Worm (Caenorhabditis elegans) whole organism, L2 larva: Measurements from ENCODE around the gene F44E5.1.

Source experiments
- C34F6.9 ChIP-seq: fragments of 150-350 bp; optimal IDR thresholded peaks from 2 replicates; lab custom pipeline; 2014; ENCODE audit warnings: missing biosample characterization, missing genetic modification characterization
- F13H6.1 ChIP-seq: sonication (generic microtip); optimal IDR thresholded peaks from 2 replicates; lab custom pipeline; 2016; ENCODE audit warnings: missing genetic modification characterization, missing compliant biosample characterization
- R02D3.7 ChIP-seq: fragments of 150-350 bp; optimal IDR thresholded peaks from 2 replicates; lab custom pipeline; 2014; ENCODE audit warnings: missing biosample characterization, missing genetic modification characterization
- ZK546.5 ChIP-seq: sonication (generic microtip); optimal IDR thresholded peaks from 2 replicates; lab custom pipeline; 2017; ENCODE audit warnings: missing biosample characterization, missing genetic modification characterization
- alr-1 ChIP-seq: fragments of 150-350 bp; optimal IDR thresholded peaks from 2 replicates; lab custom pipeline; 2014; ENCODE audit warnings: missing biosample characterization, missing genetic modification characterization
- ama-1 ChIP-seq: fragments of 150-350 bp; optimal IDR thresholded peaks from 2 replicates; lab custom pipeline; 2018; ENCODE audit warnings: inconsistent platforms
- blmp-1 ChIP-seq: sonication (generic microtip); optimal IDR thresholded peaks from 2 replicates; lab custom pipeline; 2017; ENCODE audit warnings: missing genetic modification characterization, mild to moderate bottlenecking, missing compliant biosample characterization, antibody characterized with exemption, moderate library complexity; ENCODE audit not compliant: insufficient read depth
- crh-2 ChIP-seq: sonication (generic microtip); optimal IDR thresholded peaks from 2 replicates; lab custom pipeline; 2017; ENCODE audit warnings: missing biosample characterization, missing genetic modification characterization
- dmd-4 ChIP-seq: sonication (generic microtip); optimal IDR thresholded peaks from 2 replicates; lab custom pipeline; 2017; ENCODE audit warnings: missing biosample characterization, missing genetic modification characterization
- elt-3 ChIP-seq: sonication (generic microtip); optimal IDR thresholded peaks from 2 replicates; lab custom pipeline; 2017; ENCODE audit warnings: missing biosample characterization, missing genetic modification characterization
- fos-1 ChIP-seq: fragments of 150-350 bp; optimal IDR thresholded peaks from 2 replicates; lab custom pipeline; 2014; ENCODE audit warnings: missing biosample characterization, missing genetic modification characterization
- gmeb-1 ChIP-seq: fragments of 150-350 bp; optimal IDR thresholded peaks from 2 replicates; lab custom pipeline; 2014; ENCODE audit warnings: missing biosample characterization, missing genetic modification characterization
- lin-13 ChIP-seq: fragments of 150-350 bp; optimal IDR thresholded peaks from 2 replicates; lab custom pipeline; 2014; ENCODE audit warnings: missing biosample characterization, missing genetic modification reagents, missing genetic modification characterization
- lin-39 ChIP-seq: fragments of 150-350 bp; optimal IDR thresholded peaks from 2 replicates; lab custom pipeline; 2014; ENCODE audit warnings: missing biosample characterization, missing genetic modification reagents, missing genetic modification characterization
- lsy-2 ChIP-seq, 2 experiments: fragments of 150-350 bp in 1 of 2; sonication (generic microtip) in 1 of 2; optimal IDR thresholded peaks; 2 replicates each; lab custom pipeline; 2014 to 2017; ENCODE audit warnings: missing biosample characterization in 2 of 2, missing genetic modification characterization in 2 of 2
- mbf-1 ChIP-seq: sonication (generic microtip); optimal IDR thresholded peaks from 2 replicates; lab custom pipeline; 2017; ENCODE audit warnings: missing biosample characterization, missing genetic modification characterization
- mdl-1 ChIP-seq, 2 experiments: fragments of 150-350 bp in 1 of 2; sonication (generic microtip) in 1 of 2; optimal IDR thresholded peaks; 2 replicates each; lab custom pipeline; 2017; ENCODE audit warnings: missing biosample characterization in 2 of 2, missing genetic modification characterization in 2 of 2
- nhr-12 ChIP-seq: fragments of 150-350 bp; optimal IDR thresholded peaks from 2 replicates; lab custom pipeline; 2014; ENCODE audit warnings: missing biosample characterization, missing genetic modification characterization
- nhr-129 ChIP-seq: fragments of 150-350 bp; optimal IDR thresholded peaks from 2 replicates; lab custom pipeline; 2014; ENCODE audit warnings: missing biosample characterization, missing genetic modification characterization
- nhr-21 ChIP-seq: fragments of 150-350 bp; optimal IDR thresholded peaks from 2 replicates; lab custom pipeline; 2014; ENCODE audit warnings: missing biosample characterization, missing genetic modification characterization
- nhr-23 ChIP-seq: fragments of 150-350 bp; optimal IDR thresholded peaks from 2 replicates; lab custom pipeline; 2014; ENCODE audit warnings: missing biosample characterization, missing genetic modification reagents, missing genetic modification characterization
- nhr-237 ChIP-seq: fragments of 150-350 bp; optimal IDR thresholded peaks from 2 replicates; lab custom pipeline; 2014; ENCODE audit warnings: missing biosample characterization, missing genetic modification characterization
- nhr-25 ChIP-seq: fragments of 150-350 bp; sonication (generic microtip); optimal IDR thresholded peaks from 3 replicates; lab custom pipeline; 2014; ENCODE audit warnings: missing biosample characterization, missing genetic modification characterization
- nhr-6 ChIP-seq: fragments of 150-350 bp; optimal IDR thresholded peaks from 2 replicates; lab custom pipeline; 2014; ENCODE audit warnings: missing biosample characterization, missing genetic modification characterization
- nhr-77 ChIP-seq: fragments of 150-350 bp; optimal IDR thresholded peaks from 2 replicates; lab custom pipeline; 2014; ENCODE audit warnings: missing biosample characterization, missing genetic modification characterization
- sem-4 ChIP-seq: fragments of 150-350 bp; optimal IDR thresholded peaks from 2 replicates; lab custom pipeline; 2014; ENCODE audit warnings: missing biosample characterization, missing genetic modification reagents, missing genetic modification characterization
- skn-1 ChIP-seq: sonication (generic microtip); optimal IDR thresholded peaks from 2 replicates; lab custom pipeline; 2017; ENCODE audit warnings: missing biosample characterization, missing genetic modification characterization
- sma-3 ChIP-seq: sonication (generic microtip); optimal IDR thresholded peaks from 2 replicates; lab custom pipeline; 2016; ENCODE audit warnings: missing genetic modification reagents, missing genetic modification characterization, missing compliant biosample characterization
- sma-9 ChIP-seq, 2 experiments: fragments of 150-350 bp in 1 of 2; sonication (generic microtip) in 1 of 2; optimal IDR thresholded peaks; 2 replicates each; lab custom pipeline; 2014 to 2016; ENCODE audit warnings: missing genetic modification characterization in 2 of 2, mild to moderate bottlenecking in 1 of 2, missing biosample characterization in 1 of 2, missing compliant biosample characterization in 1 of 2, missing genetic modification reagents in 1 of 2, moderate library complexity in 1 of 2
- unc-55 ChIP-seq: fragments of 150-350 bp; sonication (generic microtip); optimal IDR thresholded peaks from 3 replicates; lab custom pipeline; 2014; ENCODE audit warnings: missing biosample characterization, missing genetic modification reagents, missing genetic modification characterization
- unc-62 ChIP-seq: fragments of 150-350 bp; optimal IDR thresholded peaks from 2 replicates; lab custom pipeline; 2014; ENCODE audit warnings: missing biosample characterization, missing genetic modification reagents, missing genetic modification characterization
- zag-1 ChIP-seq: fragments of 150-350 bp; optimal IDR thresholded peaks from 2 replicates; lab custom pipeline; 2014; ENCODE audit warnings: missing biosample characterization, missing genetic modification characterization
- ztf-11 ChIP-seq: sonication (generic microtip); optimal IDR thresholded peaks from 2 replicates; lab custom pipeline; 2017; ENCODE audit warnings: missing biosample characterization, missing genetic modification characterization
- ztf-4 ChIP-seq: fragments of 150-350 bp; optimal IDR thresholded peaks from 2 replicates; lab custom pipeline; 2014; ENCODE audit warnings: missing biosample characterization, missing genetic modification characterization

F44E5.1 gene

ce11 chrII:11746782-11747288, 27.5 kb downstream of the F44E5.1 start (continued):
- TF ChIP-seq nhr-6 (tag; lab: Kevin White, UChicago) (no peak), nhr-21 (tag; lab: Kevin White, UChicago) (peak; percentile 15), unc-55 (GFP tag; lab: Kevin White, UChicago) (peak; percentile 59), sma-3 (GFP tag; lab: Kevin White, UChicago) (no peak), fos-1 (peak; percentile 14)

- TF ChIP-seq unc-55 (GFP tag; lab: Kevin White, UChicago), result no peak
- TF ChIP-seq skn-1 (tag; lab: Kevin White, UChicago), result no peak
- TF ChIP-seq dmd-4 (tag; lab: Kevin White, UChicago), result no peak
- TF ChIP-seq nhr-12, result no peak
- no peak for TF ChIP-seq nhr-77
- no peak for TF ChIP-seq ZK546.5
- TF ChIP-seq lin-39 (tag; lab: Kevin White, UChicago), result no peak
- no peak for TF ChIP-seq sem-4 (tag; lab: Kevin White, UChicago)
- TF ChIP-seq nhr-6 (tag; lab: Kevin White, UChicago), result no peak
- no peak for TF ChIP-seq nhr-23 (tag; lab: Kevin White, UChicago)
- no peak for TF ChIP-seq lin-13 (GFP tag; lab: Kevin White, UChicago)
- TF ChIP-seq lsy-2 (tag; optimal IDR thresholded peaks at IDR 0.05; lab: Kevin White, UChicago), result no peak
- no peak for TF ChIP-seq blmp-1 (tag; lab: Kevin White, UChicago)
- no peak for TF ChIP-seq alr-1
- TF ChIP-seq elt-3, result no peak
- no peak for TF ChIP-seq zag-1 (tag; lab: Kevin White, UChicago)
- no peak for TF ChIP-seq ama-1
- no peak for TF ChIP-seq ztf-4
- TF ChIP-seq, all 48 proteins: peak for 0
Observed at ce11 chrII:11742320-11742719, 32.0 kb downstream of the F44E5.1 start.

ce11 chrII:11739199-11739598, 35.2 kb downstream of the F44E5.1 start, which contains the start of gene ctsa-1.2:
Gene ctsa-1.2 (plus strand): TSS chrII:11739358.
- TF ChIP-seq ztf-4 (no peak), R02D3.7 (tag; lab: Kevin White, UChicago) (no peak), unc-62 (GFP tag; lab: Kevin White, UChicago) (no peak), elt-3 (no peak), mbf-1 (tag; lab: Kevin White, UChicago) (no peak), nhr-25 (tag; lab: Kevin White, UChicago) (no peak), nhr-77 (no peak), mdl-1 (tag; optimal IDR thresholded peaks at IDR 0.05; lab: Kevin White, UChicago) (no peak), sma-9 (GFP tag; optimal IDR thresholded peaks at IDR 0.05; lab: Kevin White, UChicago) (peak; percentile 52), sma-9 (tag; optimal IDR thresholded peaks at IDR 0.05; lab: Kevin White, UChicago) (no peak), unc-55 (GFP tag; lab: Kevin White, UChicago) (no peak), fos-1 (peak; percentile 38), ztf-11 (tag; lab: Kevin White, UChicago) (no peak), C34F6.9 (tag; lab: Kevin White, UChicago) (no peak), crh-2 (tag; lab: Kevin White, UChicago) (no peak)
- TF ChIP-seq, all 48 proteins: peak for 2

ce11 chrII:11737347-11737746, 37.0 kb downstream of the F44E5.1 start:
- TF ChIP-seq ama-1 (no peak), blmp-1 (tag; lab: Kevin White, UChicago) (peak; percentile 74), nhr-21 (tag; lab: Kevin White, UChicago) (peak; percentile 71), fos-1 (peak; percentile 57), nhr-129 (tag; lab: Kevin White, UChicago) (peak; percentile 52), ZK546.5 (no peak), gmeb-1 (tag; lab: Kevin White, UChicago) (peak; percentile 27), nhr-25 (tag; lab: Kevin White, UChicago) (peak; percentile 83), F13H6.1 (peak; percentile 38), ztf-4 (no peak), nhr-6 (tag; lab: Kevin White, UChicago) (peak; percentile 12), lsy-2 (tag; optimal IDR thresholded peaks at IDR 0.05; lab: Kevin White, UChicago) (peak in 1 of 2 experiments; percentile 46), nhr-237 (tag; lab: Kevin White, UChicago) (no peak), sma-3 (GFP tag; lab: Kevin White, UChicago) (peak; percentile 68), sma-9 (GFP tag; optimal IDR thresholded peaks at IDR 0.05; lab: Kevin White, UChicago) (peak; percentile 54), sma-9 (tag; optimal IDR thresholded peaks at IDR 0.05; lab: Kevin White, UChicago) (no peak)
